Worm (Caenorhabditis elegans): Measurements from ENCODE around the gene blos-8.

The blos-8 gene

ce11 chrX:15430983-15431382 lies at the start of gene blos-8:
Gene blos-8 (minus strand): TSS chrX:15431198.
- TF ChIP-seq ces-1 (GFP tag; optimal IDR thresholded peaks at IDR 0.05): peak; percentile 66
- no peak for TF ChIP-seq snpc-4 (tag; optimal IDR thresholded peaks at IDR 0.05)

DNA sequence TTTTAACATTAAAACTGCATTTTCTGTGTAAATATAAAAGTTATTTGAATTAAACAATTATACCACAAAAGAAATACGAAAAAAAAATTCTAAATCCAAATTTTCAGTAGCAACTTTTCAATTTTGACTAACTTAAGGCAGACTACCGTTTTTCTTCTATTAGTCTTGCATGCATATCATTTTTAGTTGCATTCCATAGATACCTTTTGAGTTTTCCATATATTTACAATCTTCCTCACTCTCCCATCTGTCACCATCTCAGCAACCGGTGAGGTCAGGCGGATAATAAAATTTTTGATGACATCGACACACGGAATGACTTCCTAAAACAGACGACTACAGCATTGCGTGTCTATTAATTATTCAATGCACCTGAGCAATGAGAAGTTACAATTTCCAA lies 47.7 kb upstream of the blos-8 start, which contains the start of gene gcy-36:
gcy-36 (plus strand) TSS at position 301 of the 400 bp plus-strand sequence.
- TF ChIP-seq nhr-28 (tag; optimal IDR thresholded peaks at IDR 0.05) (no peak), lin-13 (tag; optimal IDR thresholded peaks at IDR 0.05) (no peak), snpc-4 (tag; optimal IDR thresholded peaks at IDR 0.05) (no peak), mep-1 (tag; optimal IDR thresholded peaks at IDR 0.05) (no peak), unc-120 (tag; optimal IDR thresholded peaks at IDR 0.05; ENCODE audit: poor library complexity, severe bottlenecking) (no peak)

ce11 chrX:15477309-15477708 lies 46.3 kb upstream of the blos-8 start, which contains the start of gene exc-1:
Gene exc-1 (minus strand): TSS chrX:15477409.
- TF ChIP-seq nhr-76 (tag; optimal IDR thresholded peaks at IDR 0.05) (no peak), mab-5 (tag; optimal IDR thresholded peaks at IDR 0.05) (no peak), flh-1 (GFP tag; optimal IDR thresholded peaks at IDR 0.05) (no peak), bed-3 (GFP tag; optimal IDR thresholded peaks at IDR 0.05) (no peak), unc-62 (GFP tag; optimal IDR thresholded peaks at IDR 0.05) (no peak), ham-2 (GFP tag; optimal IDR thresholded peaks at IDR 0.05) (no peak), M03D4.4 (tag; optimal IDR thresholded peaks at IDR 0.05) (no peak), ceh-39 (tag; optimal IDR thresholded peaks at IDR 0.05) (no peak), tbx-8 (GFP tag; optimal IDR thresholded peaks at IDR 0.05) (no peak), hlh-1 (tag; optimal IDR thresholded peaks at IDR 0.05) (no peak), elt-1 (tag; optimal IDR thresholded peaks at IDR 0.05; ENCODE audit: borderline replicate concordance, insufficient read depth) (no peak), snpc-4 (tag; optimal IDR thresholded peaks at IDR 0.05) (no peak), unc-39 (tag; optimal IDR thresholded peaks at IDR 0.05) (no peak), drap-1 (GFP tag; optimal IDR thresholded peaks at IDR 0.05) (no peak), blmp-1 (tag; optimal IDR thresholded peaks at IDR 0.05) (no peak), sptf-1 (tag; optimal IDR thresholded peaks at IDR 0.05) (no peak), unc-120 (tag; optimal IDR thresholded peaks at IDR 0.05; ENCODE audit: poor library complexity, severe bottlenecking) (no peak), zip-8 (tag; optimal IDR thresholded peaks at IDR 0.05) (no peak), lin-32 (GFP tag; optimal IDR thresholded peaks at IDR 0.05) (no peak)

DNA sequence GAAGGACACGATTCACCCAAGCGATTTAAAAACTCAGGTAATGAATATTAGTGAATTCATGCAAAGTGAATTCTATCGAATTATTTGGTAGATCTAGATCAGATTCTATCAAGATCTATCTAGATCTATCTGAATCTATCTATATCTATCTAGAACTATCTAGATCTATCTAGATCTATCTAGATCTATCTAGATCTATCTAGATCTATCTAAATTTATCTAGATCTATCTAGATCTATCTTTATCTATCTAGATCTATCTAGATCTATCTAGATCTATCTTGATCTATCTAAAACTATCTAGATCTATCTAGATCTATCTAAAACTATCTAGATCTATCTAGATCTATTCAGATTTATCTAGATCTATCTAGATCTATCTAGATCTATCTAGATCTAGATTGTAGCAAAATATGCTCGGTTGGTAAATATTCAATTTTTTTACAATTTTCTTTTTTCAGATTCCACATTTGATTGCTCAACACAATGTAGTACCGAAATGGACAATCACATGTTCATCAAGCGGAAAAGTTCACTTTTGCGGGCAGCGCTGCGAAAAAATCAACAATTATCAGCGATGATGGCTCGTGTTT lies 39.1 kb upstream of the blos-8 start:
- TF ChIP-seq ham-2 (GFP tag; optimal IDR thresholded peaks at IDR 0.05): peak; percentile 41
- no peak for TF ChIP-seq mls-2 (tag; optimal IDR thresholded peaks at IDR 0.05)
- TF ChIP-seq elt-1 (tag; optimal IDR thresholded peaks at IDR 0.05; ENCODE audit: borderline replicate concordance, insufficient read depth): peak; percentile 100
- TF ChIP-seq nhr-12 (tag; optimal IDR thresholded peaks at IDR 0.05): no peak
- TF ChIP-seq cnd-1 (tag; optimal IDR thresholded peaks at IDR 0.05): no peak
- no peak for TF ChIP-seq sem-2 (GFP tag; optimal IDR thresholded peaks at IDR 0.05)
- TF ChIP-seq flh-1 (GFP tag; optimal IDR thresholded peaks at IDR 0.05): no peak

DNA sequence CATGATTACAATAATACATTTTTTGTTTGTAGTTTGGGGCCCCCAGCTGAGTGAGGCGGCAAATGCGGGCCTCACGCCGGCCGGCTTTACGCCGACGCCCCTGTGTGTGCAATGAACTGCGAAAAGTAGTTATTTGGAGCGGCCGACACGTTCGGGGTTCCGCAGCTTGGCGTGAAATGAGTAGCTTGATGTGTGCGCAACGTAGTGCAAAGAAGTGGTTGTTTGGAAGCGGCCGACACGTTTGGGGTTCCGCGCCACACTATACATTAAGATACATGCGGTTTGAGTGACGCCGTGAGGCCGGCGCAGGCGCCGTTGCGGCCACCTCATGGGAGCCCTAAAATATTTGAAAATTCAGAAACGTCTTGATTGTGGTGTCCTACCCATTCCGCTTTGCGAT lies 37.7 kb upstream of the blos-8 start:
- TF ChIP-seq ztf-11 (tag; optimal IDR thresholded peaks at IDR 0.05) (no peak), cnd-1 (tag; optimal IDR thresholded peaks at IDR 0.05) (no peak), bed-3 (GFP tag; optimal IDR thresholded peaks at IDR 0.05) (no peak), nhr-28 (tag; optimal IDR thresholded peaks at IDR 0.05) (no peak), sptf-1 (tag; optimal IDR thresholded peaks at IDR 0.05) (no peak), drap-1 (GFP tag; optimal IDR thresholded peaks at IDR 0.05) (no peak), ces-1 (GFP tag; optimal IDR thresholded peaks at IDR 0.05) (no peak), nhr-76 (tag; optimal IDR thresholded peaks at IDR 0.05) (no peak), nhr-12 (tag; optimal IDR thresholded peaks at IDR 0.05) (no peak), flh-1 (GFP tag; optimal IDR thresholded peaks at IDR 0.05) (no peak), hlh-1 (tag; optimal IDR thresholded peaks at IDR 0.05) (no peak), pha-4 (tag; optimal IDR thresholded peaks at IDR 0.05) (no peak), mls-2 (tag; optimal IDR thresholded peaks at IDR 0.05) (no peak), zip-8 (tag; optimal IDR thresholded peaks at IDR 0.05) (no peak), nhr-237 (tag; optimal IDR thresholded peaks at IDR 0.05) (no peak), nhr-2 (tag; optimal IDR thresholded peaks at IDR 0.05) (no peak), unc-39 (tag; optimal IDR thresholded peaks at IDR 0.05) (no peak), elt-1 (tag; optimal IDR thresholded peaks at IDR 0.05; ENCODE audit: borderline replicate concordance, insufficient read depth) (no peak), mab-5 (tag; optimal IDR thresholded peaks at IDR 0.05) (no peak), ham-2 (GFP tag; optimal IDR thresholded peaks at IDR 0.05) (no peak)
